Worm (Caenorhabditis elegans) whole organism, L3 larva: ENCODE data around the gene F18E9.7.

Source experiments
- egl-27 ChIP-seq: sonication (generic microtip); optimal IDR thresholded peaks from 4 replicates; lab custom pipeline; 2017; ENCODE audit warnings: missing biosample characterization, missing genetic modification reagents, missing genetic modification characterization
- hmg-11 ChIP-seq: sonication (generic microtip); optimal IDR thresholded peaks from 2 replicates; lab custom pipeline; 2016; ENCODE audit warnings: missing genetic modification characterization, missing compliant biosample characterization
- lsy-12 ChIP-seq: sonication (generic microtip); optimal IDR thresholded peaks from 2 replicates; lab custom pipeline; 2016; ENCODE audit warnings: mild to moderate bottlenecking, missing genetic modification characterization, missing compliant biosample characterization
- nhr-76 ChIP-seq: fragments of 150-350 bp; sonication (generic microtip); optimal IDR thresholded peaks from 5 replicates; lab custom pipeline; 2014; ENCODE audit warnings: missing biosample characterization, missing genetic modification characterization
- pqm-1 ChIP-seq: fragments of 150-350 bp; optimal IDR thresholded peaks from 2 replicates; lab custom pipeline; 2017; ENCODE audit warnings: missing biosample characterization, missing genetic modification characterization, inconsistent platforms
- ztf-11 ChIP-seq: fragments of 150-350 bp; optimal IDR thresholded peaks from 2 replicates; lab custom pipeline; 2014; ENCODE audit warnings: missing biosample characterization, missing genetic modification characterization

DNA sequence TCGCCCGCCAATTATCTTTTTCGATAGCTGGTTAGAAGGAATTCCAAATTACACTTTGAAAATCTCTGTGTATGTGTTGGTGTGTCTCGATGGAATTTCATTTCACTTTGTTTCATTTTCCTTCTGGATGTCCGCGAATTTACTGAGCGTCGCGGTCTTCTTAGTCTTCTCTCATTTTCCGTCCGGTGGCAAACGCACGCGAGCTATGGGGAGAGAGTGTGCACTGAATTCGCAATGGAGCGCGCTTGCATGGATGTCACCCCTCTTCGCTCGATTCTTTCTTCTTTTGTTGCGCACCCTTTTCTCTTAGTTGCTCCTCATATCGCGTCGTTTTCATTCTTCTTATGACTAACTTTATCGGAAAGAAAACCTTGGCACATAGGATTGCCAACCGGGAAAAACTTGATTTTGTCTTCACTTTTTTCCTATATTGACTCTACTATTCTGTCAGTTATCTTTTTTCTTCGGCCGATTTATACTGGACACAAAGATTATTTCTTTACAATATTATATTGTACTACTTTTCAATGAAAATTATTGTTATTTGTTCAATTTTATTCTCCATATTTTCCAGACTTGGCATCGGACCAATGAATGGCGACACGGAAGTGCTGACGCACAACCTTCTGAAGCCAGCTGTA is 45.7 kb downstream of the F18E9.7 start, which contains the start of gene dhhc-14:
- no peak for TF ChIP-seq lsy-12 (tag; lab: Kevin White, UChicago)
- no peak for TF ChIP-seq egl-27 (tag; lab: Kevin White, UChicago)
- no peak for TF ChIP-seq pqm-1 (tag; lab: Kevin White, UChicago)
- peak; percentile 57 for TF ChIP-seq hmg-11 (tag; lab: Kevin White, UChicago)
- TF ChIP-seq nhr-76 (tag; lab: Kevin White, UChicago) = no peak
- no peak for TF ChIP-seq ztf-11 (tag; lab: Kevin White, UChicago)
